Worm (Caenorhabditis elegans): ENCODE results near the gene ZK617.26.

ce11 chrIV:11961485-11962255 is 49.1 kb downstream of the ZK617.26 start, which contains the start of gene ZK829.7:
- TF ChIP-seq tbx-11 (GFP tag; IDR thresholded peaks at IDR 0.05): no peak
- TF ChIP-seq ama-1 (optimal IDR thresholded peaks at IDR 0.05): no peak
- TF ChIP-seq sea-1 (GFP tag; conservative IDR thresholded peaks at IDR 0.05): no peak
- TF ChIP-seq pes-1 (GFP tag; IDR thresholded peaks at IDR 0.05): no peak
- peak; percentile 42; the same call in 1 of the 2 replicates for TF ChIP-seq flt-1 (GFP tag; IDR thresholded peaks at IDR 0.05)
- TF ChIP-seq aly-1 (tag; optimal IDR thresholded peaks at IDR 0.05): no peak
- TF ChIP-seq scrt-1 (GFP tag; IDR thresholded peaks at IDR 0.05): no peak
- no peak for TF ChIP-seq F13C5.2 (tag; optimal IDR thresholded peaks at IDR 0.05)
- TF ChIP-seq B0310.2 (tag; optimal IDR thresholded peaks at IDR 0.05): no peak
- TF ChIP-seq hmbx-1 (tag; optimal IDR thresholded peaks at IDR 0.05): no peak
